Worm (Caenorhabditis elegans) whole organism, late embryonic: ENCODE measurements around the gene str-112.

Experiments
- T23F11.4 ChIP-seq: fragments of 200-800 bp; sonication (Bioruptor generic); optimal IDR thresholded peaks from 2 replicates; lab custom pipeline; 2018; ENCODE audit warnings: mild to moderate bottlenecking, missing genetic modification characterization, missing compliant biosample characterization
- dve-1 ChIP-seq: sonication (generic microtip); optimal IDR thresholded peaks from 2 replicates; lab custom pipeline; 2017; ENCODE audit warnings: antibody characterized with exemption, mild to moderate bottlenecking, missing genetic modification characterization, missing compliant biosample characterization
- hlh-8 ChIP-seq: sonication (generic microtip); optimal IDR thresholded peaks from 2 replicates; lab custom pipeline; 2016; ENCODE audit warnings: missing genotype, missing genetic modification characterization, missing compliant biosample characterization
- unc-42 ChIP-seq: sonication (generic microtip); optimal IDR thresholded peaks from 2 replicates; lab custom pipeline; 2016; ENCODE audit warnings: missing genotype, missing genetic modification characterization, missing compliant biosample characterization
- zip-5 ChIP-seq: sonication (generic microtip); optimal IDR thresholded peaks from 2 replicates; lab custom pipeline; 2016; ENCODE audit warnings: missing genetic modification characterization, missing compliant biosample characterization

DNA sequence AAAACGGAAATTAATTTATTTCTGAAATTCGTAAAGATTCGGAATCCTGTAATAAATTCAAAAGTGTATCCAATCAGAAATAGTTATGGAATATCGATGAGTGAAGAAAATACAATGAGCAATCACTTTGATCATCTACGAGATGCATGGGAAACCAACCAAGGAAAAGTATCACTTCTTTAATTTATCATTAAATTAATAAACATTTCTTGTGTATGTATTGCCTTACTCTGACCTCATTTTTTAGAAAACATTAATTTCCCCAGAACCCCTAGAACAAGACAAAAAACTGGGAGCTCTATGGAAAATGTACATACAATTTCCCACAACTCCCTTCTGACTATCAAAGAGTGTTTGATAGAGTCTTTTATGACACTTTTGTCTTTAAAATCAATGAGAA, 4.3 kb downstream of the str-112 start, which contains the start of gene F10D2.16:
- TF ChIP-seq hlh-8 (no peak), zip-5 (tag; lab: Kevin White, UChicago) (no peak), T23F11.4 (GFP tag; lab: Kevin White, UChicago) (no peak), dve-1 (tag; lab: Kevin White, UChicago) (no peak), unc-42 (tag; lab: Kevin White, UChicago) (no peak)
